Worm (Caenorhabditis elegans) whole organism, L3 larva: ENCODE measurements around the gene T23F2.4.

Source experiments
- ZK546.5 ChIP-seq: sonication (generic microtip); optimal IDR thresholded peaks from 2 replicates; lab custom pipeline; 2017; ENCODE audit warnings: missing biosample characterization, missing genetic modification characterization
- aly-2 ChIP-seq: fragments of 150-350 bp; optimal IDR thresholded peaks from 2 replicates; lab custom pipeline; 2014; ENCODE audit warnings: missing biosample characterization, missing genetic modification characterization
- ceh-28 ChIP-seq: fragments of 150-350 bp; optimal IDR thresholded peaks from 2 replicates; lab custom pipeline; 2014; ENCODE audit warnings: missing biosample characterization, missing genetic modification reagents, missing genetic modification characterization
- ceh-82 ChIP-seq: fragments of 150-350 bp; optimal IDR thresholded peaks from 2 replicates; lab custom pipeline; 2014; ENCODE audit warnings: missing biosample characterization, missing genetic modification characterization
- daf-12 ChIP-seq: fragments of 150-350 bp; optimal IDR thresholded peaks from 2 replicates; lab custom pipeline; 2014; ENCODE audit warnings: missing biosample characterization, missing genetic modification reagents, missing genetic modification characterization
- egl-5 ChIP-seq: fragments of 150-350 bp; optimal IDR thresholded peaks from 2 replicates; lab custom pipeline; 2017; ENCODE audit warnings: missing biosample characterization, missing genetic modification reagents, missing genetic modification characterization, inconsistent platforms
- elt-1 ChIP-seq: fragments of 150-350 bp; optimal IDR thresholded peaks from 2 replicates; lab custom pipeline; 2014; ENCODE audit warnings: missing biosample characterization, missing genetic modification characterization
- elt-2 ChIP-seq: sonication (generic microtip); optimal IDR thresholded peaks from 2 replicates; lab custom pipeline; 2016; ENCODE audit warnings: missing genetic modification reagents, mild to moderate bottlenecking, missing genetic modification characterization, missing compliant biosample characterization
- elt-3 ChIP-seq, 3 experiments: fragments of 150-350 bp in 1 of 3; sonication (generic microtip) in 2 of 3; optimal IDR thresholded peaks; 2 replicates in 2 of 3; 4 replicates in 1 of 3; lab custom pipeline; 2014 to 2017; ENCODE audit warnings: missing biosample characterization in 3 of 3, missing genetic modification characterization in 3 of 3
- eor-1 ChIP-seq, 2 experiments: fragments of 150-350 bp; optimal IDR thresholded peaks; 2 replicates each; lab custom pipeline; 2014 to 2018; ENCODE audit warnings: missing biosample characterization in 2 of 2, missing genetic modification characterization in 2 of 2
- lin-15B ChIP-seq: fragments of 150-350 bp; optimal IDR thresholded peaks from 2 replicates; lab custom pipeline; 2014; ENCODE audit warnings: missing biosample characterization, missing genetic modification characterization
- lin-39 ChIP-seq: fragments of 150-350 bp; optimal IDR thresholded peaks from 2 replicates; lab custom pipeline; 2018; ENCODE audit warnings: missing biosample characterization, missing genetic modification reagents, missing genetic modification characterization
- nfya-1 ChIP-seq: sonication (generic microtip); optimal IDR thresholded peaks from 2 replicates; lab custom pipeline; 2017; ENCODE audit warnings: missing genetic modification characterization, mild to moderate bottlenecking, missing compliant biosample characterization, antibody characterized with exemption, moderate library complexity; ENCODE audit not compliant: insufficient read depth
- nhr-11 ChIP-seq: fragments of 150-350 bp; optimal IDR thresholded peaks from 2 replicates; lab custom pipeline; 2014; ENCODE audit warnings: missing biosample characterization, missing genetic modification characterization
- nhr-23 ChIP-seq: fragments of 150-350 bp; optimal IDR thresholded peaks from 2 replicates; lab custom pipeline; 2014; ENCODE audit warnings: missing biosample characterization, missing genetic modification reagents, missing genetic modification characterization
- nhr-237 ChIP-seq: fragments of 150-350 bp; optimal IDR thresholded peaks from 2 replicates; lab custom pipeline; 2014; ENCODE audit warnings: missing biosample characterization, missing genetic modification characterization
- nhr-28 ChIP-seq: fragments of 150-350 bp; optimal IDR thresholded peaks from 2 replicates; lab custom pipeline; 2014; ENCODE audit warnings: missing biosample characterization, missing genetic modification characterization
- nhr-77 ChIP-seq: fragments of 150-350 bp; optimal IDR thresholded peaks from 2 replicates; lab custom pipeline; 2014; ENCODE audit warnings: missing biosample characterization, missing genetic modification characterization
- pqm-1 ChIP-seq: fragments of 150-350 bp; optimal IDR thresholded peaks from 2 replicates; lab custom pipeline; 2017; ENCODE audit warnings: missing biosample characterization, missing genetic modification characterization, inconsistent platforms
- skn-1 ChIP-seq: fragments of 150-350 bp; optimal IDR thresholded peaks from 2 replicates; lab custom pipeline; 2014; ENCODE audit warnings: missing biosample characterization, missing genetic modification characterization
- snpc-4 ChIP-seq: fragments of 150-350 bp; optimal IDR thresholded peaks from 2 replicates; lab custom pipeline; 2014; ENCODE audit warnings: missing biosample characterization, missing genetic modification characterization
- tbx-2 ChIP-seq: sonication (generic microtip); optimal IDR thresholded peaks from 2 replicates; lab custom pipeline; 2016; ENCODE audit warnings: mild to moderate bottlenecking, missing genetic modification characterization, missing compliant biosample characterization
- zag-1 ChIP-seq: fragments of 150-350 bp; optimal IDR thresholded peaks from 2 replicates; lab custom pipeline; 2014; ENCODE audit warnings: missing biosample characterization, missing genetic modification characterization
- ztf-11 ChIP-seq: fragments of 150-350 bp; optimal IDR thresholded peaks from 2 replicates; lab custom pipeline; 2014; ENCODE audit warnings: missing biosample characterization, missing genetic modification characterization
- ztf-4 ChIP-seq: fragments of 150-350 bp; optimal IDR thresholded peaks from 2 replicates; lab custom pipeline; 2014; ENCODE audit warnings: missing biosample characterization, missing genetic modification characterization

Gene T23F2.4

ce11 chrX:5466149-5466548 is 48.7 kb downstream of the T23F2.4 start:
- TF ChIP-seq nhr-23 (tag; lab: Kevin White, UChicago) (no peak), snpc-4 (tag; lab: Kevin White, UChicago) (no peak), ceh-28 (no peak), ztf-4 (no peak), egl-5 (tag; lab: Kevin White, UChicago) (no peak), ceh-82 (tag; lab: Kevin White, UChicago) (no peak), elt-2 (no peak), lin-39 (tag; lab: Kevin White, UChicago) (no peak), nhr-11 (tag; lab: Kevin White, UChicago) (no peak), zag-1 (tag; lab: Kevin White, UChicago) (no peak), skn-1 (no peak), elt-3 (tag; optimal IDR thresholded peaks at IDR 0.05; lab: Kevin White, UChicago) (no peak), ztf-11 (tag; lab: Kevin White, UChicago) (no peak)

ce11 chrX:5465631-5466030 is 49.3 kb downstream of the T23F2.4 start:
- TF ChIP-seq nfya-1 (no peak), skn-1 (no peak), nhr-237 (tag; lab: Kevin White, UChicago) (no peak), nhr-77 (tag; lab: Kevin White, UChicago) (no peak), aly-2 (no peak), elt-2 (peak; percentile 82), elt-1 (no peak), ztf-11 (tag; lab: Kevin White, UChicago) (no peak), elt-3 (tag; optimal IDR thresholded peaks at IDR 0.05; lab: Kevin White, UChicago) (no peak), nhr-28 (tag; lab: Kevin White, UChicago) (no peak), nhr-23 (tag; lab: Kevin White, UChicago) (no peak), eor-1 (tag; optimal IDR thresholded peaks at IDR 0.05; lab: Kevin White, UChicago) (no peak), ZK546.5 (tag; lab: Kevin White, UChicago) (no peak), lin-15B (tag; lab: Kevin White, UChicago) (no peak), daf-12 (tag; lab: Kevin White, UChicago) (no peak), tbx-2 (tag; lab: Kevin White, UChicago) (no peak), pqm-1 (tag; lab: Kevin White, UChicago) (peak; percentile 37)
